Worm (Caenorhabditis elegans) whole organism, midembryonic: ENCODE data around the gene F38E11.9.

Experiments
- T22C8.4 ChIP-seq: fragments of 200-800 bp; sonication (Bioruptor generic); IDR thresholded peaks from 2 replicates; pipeline ENCODE4 v1.3.6; 2022; ENCODE audit warnings: missing genetic modification characterization, missing compliant biosample characterization
- cog-1 ChIP-seq: sonication (generic microtip); optimal IDR thresholded peaks from 2 replicates; lab custom pipeline; 2016; ENCODE audit warnings: missing genetic modification characterization, missing compliant biosample characterization
- flt-1 ChIP-seq: fragments of 200-800 bp; sonication (Bioruptor generic); IDR thresholded peaks from 2 replicates; pipeline ENCODE4 v1.3.6; 2022; ENCODE audit warnings: missing genetic modification characterization, missing compliant biosample characterization
- med-1 ChIP-seq: sonication (generic microtip); optimal IDR thresholded peaks from 2 replicates; lab custom pipeline; 2017; ENCODE audit warnings: missing genetic modification characterization, mild to moderate bottlenecking, missing compliant biosample characterization, antibody characterized with exemption, missing genetic modification reagents; ENCODE audit not compliant: insufficient read depth
- ref-1 ChIP-seq: fragments of 200-800 bp; sonication (Bioruptor generic); conservative IDR thresholded peaks from 2 replicates; pipeline ENCODE4 v1.3.6; 2022; ENCODE audit warnings: missing genetic modification reagents, missing genetic modification characterization, missing compliant biosample characterization
- tab-1 ChIP-seq: fragments of 200-800 bp; sonication (Bioruptor generic); IDR thresholded peaks from 2 replicates; pipeline ENCODE4 v1.3.6; 2022; ENCODE audit warnings: missing genetic modification characterization, missing compliant biosample characterization
- ztf-23 ChIP-seq: fragments of 200-800 bp; sonication (Bioruptor generic); IDR thresholded peaks from 2 replicates; pipeline ENCODE4 v1.3.6; 2022; ENCODE audit warnings: missing genetic modification reagents, missing genetic modification characterization, missing compliant biosample characterization
- ztf-29 ChIP-seq: fragments of 200-800 bp; sonication (Bioruptor generic); IDR thresholded peaks from 2 replicates; pipeline ENCODE4 v1.3.6; 2022; ENCODE audit warnings: missing genetic modification reagents, missing genetic modification characterization, missing compliant biosample characterization

Gene F38E11.9

DNA sequence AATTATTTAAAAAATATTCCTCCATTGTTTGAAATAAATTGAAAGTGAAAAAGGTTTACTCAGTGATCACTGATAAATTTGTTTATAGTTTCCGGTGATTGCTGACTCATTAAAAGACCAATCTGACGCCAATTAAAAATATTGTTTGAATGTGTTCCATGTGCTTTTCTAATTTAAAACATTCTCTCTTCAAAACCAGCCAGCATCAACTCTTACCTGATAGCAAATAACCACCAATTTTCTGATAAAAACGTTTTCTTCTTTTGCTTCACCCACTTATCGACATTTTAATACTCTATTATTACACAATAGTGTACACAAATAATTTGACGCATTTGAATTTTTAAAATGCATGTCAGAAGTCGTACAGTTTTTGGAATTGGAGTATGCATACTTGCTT is 42.1 kb downstream of the F38E11.9 start, which contains the start of gene F56D5.6:
Gene F56D5.6, plus strand, starts transcription at position 208 of the 400 bp plus-strand sequence.
- TF ChIP-seq cog-1 (tag; lab: Kevin White, UChicago): no peak

DNA sequence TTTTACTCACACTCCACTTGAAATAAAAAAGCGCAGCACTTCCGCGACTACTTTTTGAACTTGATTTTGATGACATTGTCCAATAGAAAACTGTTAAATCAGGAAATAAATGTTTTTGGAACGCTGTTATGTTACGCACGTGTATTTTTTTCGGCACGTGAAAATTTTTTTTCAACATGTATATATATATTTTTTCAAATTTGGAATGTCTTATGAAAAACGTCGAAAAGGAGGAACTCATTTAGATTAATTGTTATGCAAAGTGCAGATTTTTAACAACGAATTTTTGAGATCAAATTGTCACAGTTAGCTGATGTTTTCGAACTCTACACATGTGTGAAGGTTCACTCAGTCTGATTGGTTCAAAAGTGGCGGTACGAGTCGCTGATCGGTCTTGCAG is 45.3 kb downstream of the F38E11.9 start, which contains the start of gene F56D5.2:
Gene F56D5.2, minus strand, starts transcription at position 101 of the 400 bp plus-strand sequence.
- TF ChIP-seq tab-1 (GFP tag; lab: Robert Waterston, UW) (no peak), T22C8.4 (GFP tag; lab: Robert Waterston, UW) (no peak), cog-1 (tag; lab: Kevin White, UChicago) (no peak), ztf-23 (GFP tag; lab: Robert Waterston, UW) (no peak), med-1 (GFP tag; lab: Kevin White, UChicago) (no peak)

DNA sequence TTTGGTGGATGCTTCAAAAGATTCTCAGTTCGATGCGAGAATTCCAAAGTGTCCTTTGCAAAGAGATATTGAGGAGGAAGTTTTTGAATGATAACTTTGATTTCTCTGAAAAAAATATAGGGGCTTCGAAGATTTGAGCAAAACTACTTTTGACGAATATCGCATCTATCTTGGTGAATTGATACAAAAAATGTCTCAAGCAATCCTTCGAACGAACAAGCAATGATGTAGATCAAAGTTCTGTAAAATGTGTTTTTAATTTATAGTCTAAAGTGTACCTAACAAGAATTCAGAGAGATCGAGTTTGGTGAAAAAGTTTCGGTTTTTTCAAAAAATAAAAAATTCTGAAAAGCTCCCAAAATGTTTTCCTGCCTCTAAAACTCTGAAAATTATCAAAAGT is 46.6 kb downstream of the F38E11.9 start, which contains the start of gene F56D5.3:
Gene F56D5.3, plus strand, starts transcription at position 301 of the 400 bp plus-strand sequence.
- no peak for TF ChIP-seq tab-1 (GFP tag; lab: Robert Waterston, UW)

DNA sequence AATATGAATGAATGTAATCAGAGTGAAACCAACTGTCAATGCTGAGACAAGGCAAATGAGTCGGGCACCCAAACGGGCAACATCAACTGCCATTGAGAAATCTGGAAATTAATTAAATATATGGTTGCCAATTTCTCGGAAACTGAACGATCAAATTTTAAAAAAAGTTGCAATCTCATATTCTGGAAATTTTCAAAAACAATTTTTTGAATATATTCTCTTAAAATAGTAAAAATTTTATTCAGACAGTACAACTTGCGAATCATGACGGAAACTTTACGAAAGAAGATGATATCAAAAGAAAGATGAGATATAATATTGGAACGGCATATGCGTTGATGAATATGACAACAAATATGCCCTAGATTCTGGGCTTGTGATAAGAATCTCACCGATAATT is 47.7 kb downstream of the F38E11.9 start, which contains the start of gene col-121:
Gene col-121, minus strand, starts transcription at position 101 of the 400 bp plus-strand sequence.
- no peak for TF ChIP-seq T22C8.4 (GFP tag; lab: Robert Waterston, UW)
- TF ChIP-seq ref-1: no peak
- no peak for TF ChIP-seq cog-1 (tag; lab: Kevin White, UChicago)
- TF ChIP-seq tab-1 (GFP tag; lab: Robert Waterston, UW): no peak
- no peak for TF ChIP-seq flt-1 (GFP tag; lab: Robert Waterston, UW)
- TF ChIP-seq med-1 (GFP tag; lab: Kevin White, UChicago): no peak
- TF ChIP-seq ztf-29 (GFP tag; lab: Robert Waterston, UW): no peak
